Worm (Caenorhabditis elegans) whole organism, L4 larva: ENCODE measurements around the gene clec-203.
A peak's percentile ranks its signal among the peaks of the same experiment; 100 is the strongest.

Experiments
- D1046.2 ChIP-seq: fragments of 200-800 bp; sonication (Bioruptor generic); IDR thresholded peaks from 2 replicates; pipeline ENCODE4 v1.3.6; 2022; ENCODE audit warnings: missing genetic modification characterization, missing compliant biosample characterization
- F26F4.8 ChIP-seq: fragments of 200-800 bp; sonication (Bioruptor generic); conservative IDR thresholded peaks from 2 replicates; pipeline ENCODE4 v1.3.6; 2022; ENCODE audit warnings: missing genetic modification characterization, missing compliant biosample characterization
- R02D3.7 ChIP-seq: fragments of 150-350 bp; sonication (generic microtip); optimal IDR thresholded peaks from 3 replicates; lab custom pipeline; 2014; ENCODE audit warnings: missing biosample characterization, missing genetic modification characterization
- aha-1 ChIP-seq: fragments of 150-350 bp; peaks from one replicate; lab custom pipeline; 2014; ENCODE audit warnings: missing biosample characterization, missing genetic modification characterization
- daf-16 ChIP-seq, 3 experiments: sonication (generic microtip); optimal IDR thresholded peaks; 2 replicates each; lab custom pipeline; 2016 to 2017; ENCODE audit warnings: missing genetic modification characterization in 3 of 3, missing genetic modification reagents in 3 of 3, mild to moderate bottlenecking in 2 of 3, missing compliant biosample characterization in 2 of 3, missing biosample characterization in 1 of 3, moderate library complexity in 1 of 3
- daf-8 ChIP-seq: fragments of 200-800 bp; sonication (Bioruptor generic); IDR thresholded peaks from 2 replicates; pipeline ENCODE4 v1.3.6; 2022; ENCODE audit warnings: missing genetic modification characterization, missing compliant biosample characterization
- dmd-6 ChIP-seq: fragments of 200-800 bp; sonication (Bioruptor generic); IDR thresholded peaks from 2 replicates; pipeline ENCODE4 v1.3.6; 2022; ENCODE audit warnings: missing genetic modification reagents, missing genetic modification characterization, missing compliant biosample characterization
- dmd-8 ChIP-seq: fragments of 200-800 bp; sonication (Bioruptor generic); IDR thresholded peaks from 2 replicates; pipeline ENCODE4 v1.3.6; 2022; ENCODE audit warnings: missing genetic modification characterization, missing compliant biosample characterization
- dve-1 ChIP-seq: sonication (generic microtip); optimal IDR thresholded peaks from 2 replicates; lab custom pipeline; 2017; ENCODE audit warnings: antibody characterized with exemption, mild to moderate bottlenecking, missing genetic modification characterization, missing compliant biosample characterization; ENCODE audit not compliant: insufficient read depth
- fkh-10 ChIP-seq: fragments of 150-350 bp; optimal IDR thresholded peaks from 2 replicates; lab custom pipeline; 2014; ENCODE audit warnings: missing biosample characterization, missing genetic modification reagents, missing genetic modification characterization
- gei-8 ChIP-seq: fragments of 200-800 bp; sonication (Bioruptor generic); optimal IDR thresholded peaks from 2 replicates; lab custom pipeline; 2018; ENCODE audit warnings: mild to moderate bottlenecking, missing genetic modification characterization, missing compliant biosample characterization
- hlh-11 ChIP-seq: fragments of 200-800 bp; sonication (Bioruptor generic); optimal IDR thresholded peaks from 2 replicates; lab custom pipeline; 2018; ENCODE audit warnings: mild to moderate bottlenecking, missing genetic modification characterization, missing compliant biosample characterization
- jun-1 ChIP-seq: fragments of 150-350 bp; optimal IDR thresholded peaks from 2 replicates; lab custom pipeline; 2014; ENCODE audit warnings: missing biosample characterization, missing genetic modification reagents, missing genetic modification characterization
- lin-15B ChIP-seq: fragments of 150-350 bp; sonication (generic microtip); optimal IDR thresholded peaks from 3 replicates; lab custom pipeline; 2014; ENCODE audit warnings: missing biosample characterization, missing genetic modification characterization
- lin-29 ChIP-seq: fragments of 200-800 bp; sonication (Bioruptor generic); IDR thresholded peaks from 2 replicates; pipeline ENCODE4 v1.3.6; 2022; ENCODE audit warnings: missing genetic modification reagents, missing genetic modification characterization, missing compliant biosample characterization
- lin-38 ChIP-seq: fragments of 200-800 bp; sonication (Bioruptor generic); IDR thresholded peaks from 2 replicates; pipeline ENCODE4 v1.3.6; 2022; ENCODE audit warnings: missing genetic modification reagents, missing genetic modification characterization, missing compliant biosample characterization
- lir-3 ChIP-seq: sonication (generic microtip); optimal IDR thresholded peaks from 2 replicates; lab custom pipeline; 2016; ENCODE audit warnings: mild to moderate bottlenecking, missing genetic modification characterization, missing compliant biosample characterization
- nhr-10 ChIP-seq: fragments of 150-350 bp; optimal IDR thresholded peaks from 2 replicates; lab custom pipeline; 2014; ENCODE audit warnings: missing biosample characterization, missing genetic modification characterization
- nhr-102 ChIP-seq: sonication (generic microtip); optimal IDR thresholded peaks from 2 replicates; lab custom pipeline; 2016; ENCODE audit warnings: mild to moderate bottlenecking, missing genetic modification characterization, moderate library complexity, missing compliant biosample characterization
- nhr-237 ChIP-seq: sonication (generic microtip); optimal IDR thresholded peaks from 2 replicates; lab custom pipeline; 2017; ENCODE audit warnings: missing biosample characterization, missing genetic modification characterization
- nhr-28 ChIP-seq: fragments of 150-350 bp; optimal IDR thresholded peaks from 2 replicates; lab custom pipeline; 2014; ENCODE audit warnings: missing biosample characterization, missing genetic modification characterization
- nhr-41 ChIP-seq: fragments of 200-800 bp; sonication (Bioruptor generic); IDR thresholded peaks from 2 replicates; pipeline ENCODE4 v1.3.6; 2022; ENCODE audit warnings: missing genetic modification reagents, missing genetic modification characterization, missing compliant biosample characterization
- nhr-6 ChIP-seq: fragments of 150-350 bp; optimal IDR thresholded peaks from 2 replicates; lab custom pipeline; 2014; ENCODE audit warnings: missing biosample characterization, missing genetic modification characterization
- pha-4 ChIP-seq, 2 experiments: fragments of 150-350 bp in 1 of 2; fragments of 200-800 bp in 1 of 2; sonication (Bioruptor generic) in 1 of 2; IDR thresholded peaks in 1 of 2; optimal IDR thresholded peaks in 1 of 2; 2 replicates each; pipeline versions ENCODE4 v1.3.6 to Lab custom; 2014 to 2022; ENCODE audit warnings: missing genetic modification characterization in 2 of 2, missing genetic modification reagents in 2 of 2, missing biosample characterization in 1 of 2, missing compliant biosample characterization in 1 of 2
- rbr-2 ChIP-seq: sonication (generic microtip); optimal IDR thresholded peaks from 2 replicates; lab custom pipeline; 2016; ENCODE audit warnings: missing genotype, missing genetic modification characterization, missing compliant biosample characterization
- saeg-2 ChIP-seq: fragments of 200-800 bp; sonication (Bioruptor generic); IDR thresholded peaks from 2 replicates; pipeline ENCODE4 v1.3.6; 2022; ENCODE audit warnings: missing genetic modification reagents, missing genetic modification characterization, missing compliant biosample characterization
- set-16 ChIP-seq: fragments of 200-800 bp; sonication (Bioruptor generic); IDR thresholded peaks from 2 replicates; pipeline ENCODE4 v1.3.6; 2022; ENCODE audit warnings: missing genetic modification reagents, missing genetic modification characterization, missing compliant biosample characterization
- snpc-4 ChIP-seq: fragments of 150-350 bp; optimal IDR thresholded peaks from 2 replicates; lab custom pipeline; 2014; ENCODE audit warnings: missing biosample characterization, missing genetic modification characterization
- tag-97 ChIP-seq: fragments of 200-800 bp; sonication (Bioruptor generic); IDR thresholded peaks from 2 replicates; pipeline ENCODE4 v1.3.6; 2022; ENCODE audit warnings: missing genetic modification characterization, missing compliant biosample characterization
- unc-62 ChIP-seq, 3 experiments: fragments of 150-350 bp in 1 of 3; sonication (generic microtip); optimal IDR thresholded peaks in 2 of 3; peaks in 1 of 3; 1 replicate in 1 of 3; 2 replicates in 2 of 3; lab custom pipeline; 2014 to 2017; ENCODE audit warnings: missing biosample characterization in 3 of 3, missing genetic modification characterization in 3 of 3, missing genetic modification reagents in 3 of 3, missing genotype in 1 of 3
- zip-11 ChIP-seq: fragments of 200-800 bp; sonication (Bioruptor generic); IDR thresholded peaks from 2 replicates; pipeline ENCODE4 v1.3.6; 2022; ENCODE audit warnings: missing genetic modification characterization, missing compliant biosample characterization
- ztf-7 ChIP-seq: fragments of 150-350 bp; optimal IDR thresholded peaks from 2 replicates; lab custom pipeline; 2014; ENCODE audit warnings: missing biosample characterization, missing genetic modification characterization

Gene clec-203

ce11 chrV:1131880-1132623, 44.0 kb downstream of the clec-203 start, which contains the start of gene W07B8.4 (continued):
- TF ChIP-seq dmd-8 (GFP tag; lab: Robert Waterston, UW) (peak; percentile 47; the same call in 1 of the 2 replicates), D1046.2 (0 out of 2 replicates have a peak, but pooled peaks have one; percentile 46), R02D3.7 (no peak), lin-29 (no peak), rbr-2 (tag; lab: Kevin White, UChicago) (no peak), nhr-10 (tag; lab: Kevin White, UChicago) (no peak), aha-1 (tag; lab: Kevin White, UChicago) (peak; percentile 38), F26F4.8 (GFP tag; lab: Robert Waterston, UW) (no peak), gei-8 (GFP tag; lab: Kevin White, UChicago) (no peak)
- TF ChIP-seq, all 104 proteins: peak for 10

DNA sequence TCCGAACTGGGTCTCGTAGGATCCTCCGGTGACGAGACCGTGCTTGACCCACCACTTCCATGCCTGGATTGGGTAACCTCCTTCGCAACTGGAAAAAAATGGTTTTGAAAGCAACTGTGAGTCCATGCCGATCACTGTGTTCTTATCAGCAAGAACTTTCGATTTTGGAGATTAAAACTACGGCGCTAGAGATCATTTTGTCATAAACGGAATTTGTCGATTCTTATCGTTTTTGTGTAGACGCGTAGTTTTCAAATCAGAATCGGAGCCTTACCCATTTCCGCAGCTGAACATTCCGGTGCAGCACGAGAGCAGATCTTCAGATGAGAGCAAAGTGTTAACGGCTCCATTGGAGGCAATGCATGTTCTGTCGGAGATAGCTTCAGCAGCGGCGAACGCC, 45.1 kb downstream of the clec-203 start:
- TF ChIP-seq daf-16 (GFP tag; optimal IDR thresholded peaks at IDR 0.05; lab: Kevin White, UChicago) = no peak
- TF ChIP-seq daf-16 (tag; optimal IDR thresholded peaks at IDR 0.05; lab: Kevin White, UChicago) = peak; percentile 43
- no peak for TF ChIP-seq snpc-4
- peak; percentile 60 for TF ChIP-seq nhr-28 (tag; lab: Kevin White, UChicago)
- TF ChIP-seq tag-97 (GFP tag; lab: Robert Waterston, UW) = no peak
- TF ChIP-seq lin-15B (tag; lab: Kevin White, UChicago) = no peak
- TF ChIP-seq dve-1 (tag; lab: Kevin White, UChicago) = peak; percentile 11

ce11 chrV:1133840-1134239, 45.8 kb downstream of the clec-203 start, which contains the start of gene cpr-5:
Gene cpr-5 (minus strand): TSS chrV:1134036.
- TF ChIP-seq nhr-102 (tag; lab: Kevin White, UChicago) (no peak), unc-62 (GFP tag; optimal IDR thresholded peaks at IDR 0.05 in 1 of 2; lab: Kevin White, UChicago) (no peak), unc-62 (tag; optimal IDR thresholded peaks at IDR 0.05; lab: Kevin White, UChicago) (no peak), jun-1 (tag; lab: Kevin White, UChicago) (no peak), nhr-41 (GFP tag; lab: Robert Waterston, UW) (no peak), lin-38 (GFP tag; lab: Robert Waterston, UW) (no peak), nhr-6 (no peak), zip-11 (GFP tag; lab: Robert Waterston, UW) (no peak), hlh-11 (tag; lab: Kevin White, UChicago) (peak; percentile 13), set-16 (GFP tag; lab: Robert Waterston, UW) (peak; percentile 9; the same call in 1 of the 2 replicates), pha-4 (GFP tag; IDR thresholded peaks at IDR 0.05; lab: Robert Waterston, UW) (no peak), pha-4 (tag; optimal IDR thresholded peaks at IDR 0.05; lab: Kevin White, UChicago) (no peak), dmd-6 (GFP tag; lab: Robert Waterston, UW) (peak; percentile 67), dve-1 (tag; lab: Kevin White, UChicago) (peak; percentile 49), nhr-237 (tag; lab: Kevin White, UChicago) (no peak), daf-16 (GFP tag; optimal IDR thresholded peaks at IDR 0.05; lab: Kevin White, UChicago) (no peak), daf-16 (tag; optimal IDR thresholded peaks at IDR 0.05; lab: Kevin White, UChicago) (peak; percentile 33), lir-3 (tag; lab: Kevin White, UChicago) (no peak), F26F4.8 (GFP tag; lab: Robert Waterston, UW) (no peak)

- TF ChIP-seq saeg-2 (GFP tag; lab: Robert Waterston, UW) (no peak), daf-8 (no peak), jun-1 (tag; lab: Kevin White, UChicago) (no peak), fkh-10 (GFP tag; lab: Kevin White, UChicago) (no peak), ztf-7 (peak; percentile 3)
Measured at ce11 chrV:1134302-1134701, 46.2 kb downstream of the clec-203 start, which contains the start of gene cpr-8. Gene cpr-8 (plus strand): TSS chrV:1134602.
